Worm (Caenorhabditis elegans): ENCODE results near the gene fbxc-23.

DNA sequence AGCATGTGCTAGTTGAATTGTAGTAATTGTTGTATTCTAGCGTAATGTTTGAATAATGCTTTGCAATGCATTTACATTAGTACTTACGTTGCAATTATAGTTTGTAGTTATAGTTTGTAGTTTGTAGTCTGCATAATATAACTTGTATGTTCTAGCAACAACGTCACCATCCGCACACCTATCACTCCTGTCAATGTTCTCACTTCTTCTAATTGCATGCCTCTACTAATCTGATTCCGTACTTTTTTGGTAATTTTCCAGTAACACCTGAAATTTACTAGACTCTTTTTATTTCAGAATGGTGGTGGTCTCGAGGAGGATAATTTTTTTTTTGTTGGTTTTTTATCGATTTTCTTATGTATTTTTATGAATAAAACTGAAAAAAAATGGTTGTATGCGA lies 40.2 kb upstream of the fbxc-23 start:
- TF ChIP-seq lin-13 (GFP tag; optimal IDR thresholded peaks at IDR 0.05) (no peak), ceh-82 (tag; optimal IDR thresholded peaks at IDR 0.05) (no peak), nhr-25 (tag; optimal IDR thresholded peaks at IDR 0.05) (peak; percentile 34), ztf-4 (tag; optimal IDR thresholded peaks at IDR 0.05) (no peak), egl-27 (tag; optimal IDR thresholded peaks at IDR 0.05) (no peak), nhr-12 (tag; optimal IDR thresholded peaks at IDR 0.05) (no peak), ZK546.5 (tag; optimal IDR thresholded peaks at IDR 0.05) (no peak), nhr-11 (tag; optimal IDR thresholded peaks at IDR 0.05) (no peak), nhr-21 (tag; optimal IDR thresholded peaks at IDR 0.05) (peak; percentile 23), snpc-4 (tag; optimal IDR thresholded peaks at IDR 0.05) (no peak), lsy-2 (tag; optimal IDR thresholded peaks at IDR 0.05) (no peak), blmp-1 (tag; optimal IDR thresholded peaks at IDR 0.05; ENCODE audit: insufficient read depth) (peak; percentile 8)

Data from whole organism, L2 larva.